Worm (Caenorhabditis elegans): Measurements from ENCODE around the gene gskl-1.
A peak's percentile ranks its signal among the peaks of the same experiment; 100 is the strongest.

The gskl-1 gene

ce11 chrII:10948236-10949025 lies 1.1 kb downstream of the gskl-1 start:
- no peak for TF ChIP-seq ceh-18 (tag; optimal IDR thresholded peaks at IDR 0.05)
- no peak for TF ChIP-seq unc-86 (tag; optimal IDR thresholded peaks at IDR 0.05)
- TF ChIP-seq sdc-2 (tag; optimal IDR thresholded peaks at IDR 0.05): no peak
- TF ChIP-seq pax-1 (tag; optimal IDR thresholded peaks at IDR 0.05): peak; percentile 19
- TF ChIP-seq madf-2 (tag; optimal IDR thresholded peaks at IDR 0.05): no peak

ce11 chrII:10949383-10949782 lies 2.0 kb downstream of the gskl-1 start:
- TF ChIP-seq tbx-7 (tag; optimal IDR thresholded peaks at IDR 0.05) (no peak), pqm-1 (tag; optimal IDR thresholded peaks at IDR 0.05) (no peak), eyg-1 (tag; optimal IDR thresholded peaks at IDR 0.05) (no peak), lim-6 (tag; optimal IDR thresholded peaks at IDR 0.05) (no peak), C08G9.2 (tag; optimal IDR thresholded peaks at IDR 0.05) (no peak), pha-4 (tag; optimal IDR thresholded peaks at IDR 0.05) (no peak), ceh-9 (tag; optimal IDR thresholded peaks at IDR 0.05) (no peak), ahr-1 (tag; optimal IDR thresholded peaks at IDR 0.05) (no peak), odd-2 (tag; optimal IDR thresholded peaks at IDR 0.05) (no peak), hlh-13 (GFP tag; optimal IDR thresholded peaks at IDR 0.05) (no peak), elt-4 (tag; optimal IDR thresholded peaks at IDR 0.05) (no peak), pros-1 (tag; optimal IDR thresholded peaks at IDR 0.05) (no peak)

- peak; percentile 4 for TF ChIP-seq ceh-31 (tag; optimal IDR thresholded peaks at IDR 0.05)
- TF ChIP-seq nfya-1 (tag; optimal IDR thresholded peaks at IDR 0.05): peak; percentile 12
- TF ChIP-seq unc-55 (GFP tag; optimal IDR thresholded peaks at IDR 0.05): peak; percentile 50
- peak; percentile 29 for TF ChIP-seq ceh-18 (tag; optimal IDR thresholded peaks at IDR 0.05)
- no peak for TF ChIP-seq hlh-8 (tag; optimal IDR thresholded peaks at IDR 0.05)
- TF ChIP-seq dve-1 (tag; optimal IDR thresholded peaks at IDR 0.05): peak; percentile 28
These were observed 2.8 kb downstream of the gskl-1 start, which contains the start of gene gst-5 for ce11 chrII:10950107-10950679. gst-5 (plus strand) TSS chrII:10950352.

ce11 chrII:10953065-10953464 lies 5.7 kb downstream of the gskl-1 start, which contains the start of gene nos-1:
nos-1 (minus strand) TSS chrII:10953165.
- TF ChIP-seq syd-9 (tag; optimal IDR thresholded peaks at IDR 0.05): no peak
- TF ChIP-seq hlh-8 (tag; optimal IDR thresholded peaks at IDR 0.05): no peak
- no peak for TF ChIP-seq C38D4.7 (GFP tag; optimal IDR thresholded peaks at IDR 0.05)
- no peak for TF ChIP-seq hlh-15 (tag; optimal IDR thresholded peaks at IDR 0.05)
- no peak for TF ChIP-seq dve-1 (tag; optimal IDR thresholded peaks at IDR 0.05)
- no peak for TF ChIP-seq elt-2 (tag; optimal IDR thresholded peaks at IDR 0.05)
- no peak for TF ChIP-seq ceh-9 (tag; optimal IDR thresholded peaks at IDR 0.05)
- no peak for TF ChIP-seq pat-9 (tag; optimal IDR thresholded peaks at IDR 0.05)
- no peak for TF ChIP-seq hlh-30 (tag; optimal IDR thresholded peaks at IDR 0.05; ENCODE audit: insufficient read depth)
- no peak for TF ChIP-seq ztf-16 (tag; optimal IDR thresholded peaks at IDR 0.05)
- no peak for TF ChIP-seq ceh-31 (tag; optimal IDR thresholded peaks at IDR 0.05)
- no peak for TF ChIP-seq ref-2 (tag; optimal IDR thresholded peaks at IDR 0.05)
- no peak for TF ChIP-seq hlh-6 (tag; optimal IDR thresholded peaks at IDR 0.05)
- no peak for TF ChIP-seq fax-1 (tag; optimal IDR thresholded peaks at IDR 0.05)
- no peak for TF ChIP-seq lin-11 (tag; optimal IDR thresholded peaks at IDR 0.05)
- no peak for TF ChIP-seq ceh-6 (GFP tag; optimal IDR thresholded peaks at IDR 0.05)
- no peak for TF ChIP-seq ama-1 (optimal IDR thresholded peaks at IDR 0.05)

Data from whole organism, late embryonic.